Worm (Caenorhabditis elegans) whole organism, early embryonic: ENCODE measurements around the gene crn-5.

Source experiments
- B0310.2 ChIP-seq: sonication (generic microtip); optimal IDR thresholded peaks from 2 replicates; lab custom pipeline; 2016; ENCODE audit warnings: mild to moderate bottlenecking, missing genetic modification characterization, missing compliant biosample characterization
- ama-1 ChIP-seq: fragments of 150-350 bp; optimal IDR thresholded peaks from 2 replicates; lab custom pipeline; 2014
- ceh-13 ChIP-seq: fragments of 200-800 bp; sonication (Bioruptor generic); optimal IDR thresholded peaks from 2 replicates; lab custom pipeline; 2018; ENCODE audit warnings: mild to moderate bottlenecking, missing genetic modification characterization, missing compliant biosample characterization
- ceh-36 ChIP-seq: sonication (generic microtip); optimal IDR thresholded peaks from 2 replicates; lab custom pipeline; 2016; ENCODE audit warnings: missing genetic modification characterization, inconsistent platforms, missing compliant biosample characterization
- ets-7 ChIP-seq: sonication (generic microtip); optimal IDR thresholded peaks from 2 replicates; lab custom pipeline; 2016; ENCODE audit warnings: missing genotype, missing genetic modification characterization, missing compliant biosample characterization
- flt-1 ChIP-seq: fragments of 200-800 bp; sonication (Bioruptor generic); IDR thresholded peaks from 2 replicates; pipeline ENCODE4 v1.3.6; 2022; ENCODE audit warnings: missing genetic modification characterization, missing compliant biosample characterization
- hmbx-1 ChIP-seq: sonication (generic microtip); optimal IDR thresholded peaks from 2 replicates; lab custom pipeline; 2016; ENCODE audit warnings: mild to moderate bottlenecking, missing genetic modification characterization, missing compliant biosample characterization
- hmg-4 ChIP-seq: fragments of 200-800 bp; sonication (Bioruptor generic); optimal IDR thresholded peaks from 2 replicates; lab custom pipeline; 2018; ENCODE audit warnings: mild to moderate bottlenecking, missing genetic modification characterization, missing compliant biosample characterization
- hnd-1 ChIP-seq: sonication (generic microtip); optimal IDR thresholded peaks from 2 replicates; lab custom pipeline; 2016; ENCODE audit warnings: missing genetic modification characterization, missing compliant biosample characterization
- sea-1 ChIP-seq: fragments of 200-800 bp; sonication (Bioruptor generic); conservative IDR thresholded peaks from 2 replicates; pipeline ENCODE4 v1.3.6; 2022; ENCODE audit warnings: missing genetic modification characterization, missing compliant biosample characterization
- tbx-11 ChIP-seq: fragments of 200-800 bp; sonication (Bioruptor generic); IDR thresholded peaks from 2 replicates; pipeline ENCODE4 v1.3.6; 2022; ENCODE audit warnings: missing genetic modification characterization, missing compliant biosample characterization
- tbx-37 ChIP-seq: fragments of 200-800 bp; sonication (Bioruptor generic); conservative IDR thresholded peaks from 2 replicates; pipeline ENCODE4 v1.3.6; 2022; ENCODE audit warnings: missing genetic modification reagents, missing genetic modification characterization, missing compliant biosample characterization

- no peak for TF ChIP-seq ama-1 (lab: Kevin White, UChicago)
- no peak for TF ChIP-seq hmbx-1
- TF ChIP-seq flt-1, result no peak
- TF ChIP-seq ceh-36, result no peak
- TF ChIP-seq ets-7, result no peak
- TF ChIP-seq sea-1 (GFP tag; lab: Robert Waterston, UW), result no peak
- no peak for TF ChIP-seq B0310.2 (tag; lab: Kevin White, UChicago)
- no peak for TF ChIP-seq hmg-4 (GFP tag; lab: Kevin White, UChicago)
- TF ChIP-seq hnd-1 (tag; lab: Kevin White, UChicago), result no peak
- TF ChIP-seq tbx-37 (GFP tag; lab: Robert Waterston, UW), result no peak
- TF ChIP-seq tbx-11 (GFP tag; lab: Robert Waterston, UW), result no peak
- no peak for TF ChIP-seq ceh-13 (GFP tag; lab: Kevin White, UChicago)
Measured at ce11 chrII:10598039-10598438, 5.5 kb downstream of the crn-5 start, which contains the start of gene C14A4.8.
